Fruit fly (Drosophila melanogaster) whole organism, prepupa: ENCODE measurements around the gene Saysd1.

Experiments
- Blimp-1 ChIP-seq: fragments of 200-800 bp; sonication (Bioruptor generic); optimal IDR thresholded peaks from 3 replicates; lab custom pipeline; 2017; ENCODE audit warnings: missing biosample characterization, missing genetic modification characterization, mild to moderate bottlenecking, moderate library complexity, missing genetic modification reagents
- CG10631 ChIP-seq: fragments of 200-800 bp; sonication (Bioruptor generic); optimal IDR thresholded peaks from 2 replicates; lab custom pipeline; 2016; ENCODE audit warnings: missing biosample characterization, missing genetic modification characterization
- CG10669 ChIP-seq: fragments of 200-800 bp; sonication (Bioruptor generic); optimal IDR thresholded peaks from 3 replicates; lab custom pipeline; 2018; ENCODE audit warnings: missing biosample characterization, mild to moderate bottlenecking, missing genetic modification characterization, moderate library complexity
- CG11294 ChIP-seq: fragments of 200-800 bp; sonication (Bioruptor generic); IDR thresholded peaks from 2 replicates; pipeline ENCODE4 v1.3.6; 2022; ENCODE audit warnings: missing biosample characterization, missing genetic modification characterization
- CG11762 ChIP-seq: fragments of 200-800 bp; sonication (Bioruptor generic); optimal IDR thresholded peaks from 3 replicates; lab custom pipeline; 2016; ENCODE audit warnings: missing biosample characterization, missing genetic modification characterization; ENCODE audit not compliant: insufficient read depth
- CG11902 ChIP-seq: fragments of 200-800 bp; sonication (Bioruptor generic); optimal IDR thresholded peaks from 3 replicates; lab custom pipeline; 2016; ENCODE audit warnings: missing biosample characterization, missing genetic modification characterization
- CG1621 ChIP-seq: fragments of 200-800 bp; sonication (Bioruptor generic); optimal IDR thresholded peaks from 3 replicates; lab custom pipeline; 2018; ENCODE audit warnings: missing biosample characterization, mild to moderate bottlenecking, missing genetic modification characterization
- CG16779 ChIP-seq: fragments of 200-800 bp; sonication (Bioruptor generic); optimal IDR thresholded peaks from 3 replicates; lab custom pipeline; 2017; ENCODE audit warnings: missing biosample characterization, mild to moderate bottlenecking, missing genetic modification characterization
- CG3032 ChIP-seq: fragments of 200-800 bp; optimal IDR thresholded peaks from 2 replicates; lab custom pipeline; 2019; ENCODE audit warnings: missing biosample characterization, mild to moderate bottlenecking, missing genetic modification characterization, moderate library complexity
- CG3919 ChIP-seq: fragments of 200-800 bp; sonication (Bioruptor generic); optimal IDR thresholded peaks from 3 replicates; lab custom pipeline; 2016; ENCODE audit warnings: missing biosample characterization, missing genetic modification characterization
- CG4318 ChIP-seq: fragments of 200-800 bp; sonication (Bioruptor generic); optimal IDR thresholded peaks from 3 replicates; lab custom pipeline; 2017; ENCODE audit warnings: missing biosample characterization, mild to moderate bottlenecking, missing genetic modification characterization
- CG6163 ChIP-seq: fragments of 200-800 bp; sonication (Bioruptor generic); IDR thresholded peaks from 3 replicates; pipeline ENCODE4 v1.3.6; 2022; ENCODE audit warnings: missing biosample characterization, missing genetic modification characterization
- CG6276 ChIP-seq: fragments of 200-800 bp; sonication (Bioruptor generic); optimal IDR thresholded peaks from 2 replicates; lab custom pipeline; 2017; ENCODE audit warnings: missing biosample characterization, mild to moderate bottlenecking, missing genetic modification characterization
- CG6792 ChIP-seq: fragments of 200-800 bp; sonication (Bioruptor generic); optimal IDR thresholded peaks from 3 replicates; lab custom pipeline; 2016; ENCODE audit warnings: missing biosample characterization, missing genetic modification characterization
- CG6854 ChIP-seq: fragments of 200-800 bp; sonication (Bioruptor generic); optimal IDR thresholded peaks from 2 replicates; lab custom pipeline; 2017; ENCODE audit warnings: missing biosample characterization, mild to moderate bottlenecking, missing genetic modification characterization
- CG7368 ChIP-seq: fragments of 200-800 bp; sonication (Bioruptor generic); optimal IDR thresholded peaks from 3 replicates; lab custom pipeline; 2016; ENCODE audit warnings: missing biosample characterization, missing genetic modification characterization
- CG8319 ChIP-seq: fragments of 200-800 bp; sonication (Bioruptor generic); optimal IDR thresholded peaks from 3 replicates; lab custom pipeline; 2016; ENCODE audit warnings: missing biosample characterization, missing genetic modification characterization
- CG9139 ChIP-seq: fragments of 200-800 bp; sonication (Bioruptor generic); optimal IDR thresholded peaks from 3 replicates; lab custom pipeline; 2017; ENCODE audit warnings: missing biosample characterization, mild to moderate bottlenecking, missing genetic modification characterization
- Eip75B ChIP-seq: fragments of 200-800 bp; sonication (Bioruptor generic); optimal IDR thresholded peaks from 3 replicates; lab custom pipeline; 2016; ENCODE audit warnings: missing biosample characterization, missing genetic modification characterization
- Eip78C ChIP-seq: fragments of 200-800 bp; sonication (Bioruptor generic); peaks from one replicate; lab custom pipeline; 2016; ENCODE audit warnings: missing biosample characterization, missing genetic modification characterization
- Ets21C ChIP-seq: fragments of 200-800 bp; sonication (Bioruptor generic); optimal IDR thresholded peaks from 3 replicates; lab custom pipeline; 2016; ENCODE audit warnings: missing biosample characterization, missing genetic modification characterization
- Ets96B ChIP-seq: fragments of 200-800 bp; optimal IDR thresholded peaks from 2 replicates; lab custom pipeline; 2019; ENCODE audit warnings: missing biosample characterization, mild to moderate bottlenecking, missing genetic modification characterization, moderate library complexity
- Gug ChIP-seq: fragments of 200-800 bp; sonication (Bioruptor generic); IDR thresholded peaks from 2 replicates; pipeline ENCODE4 v1.3.6; 2022; ENCODE audit warnings: missing biosample characterization, missing genetic modification characterization
- Hr38 ChIP-seq: sonication (Bioruptor generic); optimal IDR thresholded peaks from 2 replicates; lab custom pipeline; 2016; ENCODE audit warnings: missing biosample characterization, missing genetic modification characterization
- Hr39 ChIP-seq: fragments of 200-800 bp; sonication (Bioruptor generic); optimal IDR thresholded peaks from 2 replicates; lab custom pipeline; 2016; ENCODE audit warnings: missing biosample characterization, missing genetic modification characterization
- Hr4 ChIP-seq: fragments of 200-800 bp; sonication (Bioruptor generic); optimal IDR thresholded peaks from 3 replicates; lab custom pipeline; 2016; ENCODE audit warnings: missing biosample characterization, missing genetic modification characterization
- Met ChIP-seq: fragments of 200-800 bp; sonication (Bioruptor generic); optimal IDR thresholded peaks from 3 replicates; lab custom pipeline; 2016; ENCODE audit warnings: missing biosample characterization, missing genetic modification characterization
- Smox ChIP-seq: fragments of 200-800 bp; sonication (Bioruptor generic); optimal IDR thresholded peaks from 3 replicates; lab custom pipeline; 2016; ENCODE audit warnings: missing biosample characterization, missing genetic modification characterization
- Sox14 ChIP-seq: fragments of 200-800 bp; sonication (Bioruptor generic); optimal IDR thresholded peaks from 3 replicates; lab custom pipeline; 2016; ENCODE audit warnings: missing biosample characterization, missing genetic modification characterization
- Sox15 ChIP-seq: fragments of 200-800 bp; sonication (Bioruptor generic); optimal IDR thresholded peaks from 3 replicates; lab custom pipeline; 2016; ENCODE audit warnings: missing biosample characterization, missing genetic modification characterization
- acj6 ChIP-seq: fragments of 200-800 bp; sonication (Bioruptor generic); optimal IDR thresholded peaks from 3 replicates; lab custom pipeline; 2016; ENCODE audit warnings: missing biosample characterization, missing genetic modification characterization
- eg ChIP-seq: fragments of 200-800 bp; sonication (Bioruptor generic); IDR thresholded peaks from 3 replicates; pipeline ENCODE4 v1.3.6; 2022; ENCODE audit warnings: missing biosample characterization, missing genetic modification characterization
- esn ChIP-seq: fragments of 200-800 bp; sonication (Bioruptor generic); optimal IDR thresholded peaks from 2 replicates; lab custom pipeline; 2016; ENCODE audit warnings: missing biosample characterization, mild to moderate bottlenecking, missing genetic modification characterization, moderate library complexity
- fd85E ChIP-seq: fragments of 200-800 bp; sonication (Bioruptor generic); optimal IDR thresholded peaks from 3 replicates; lab custom pipeline; 2016; ENCODE audit warnings: missing biosample characterization, missing genetic modification characterization
- fkh ChIP-seq: fragments of 200-800 bp; sonication (Bioruptor generic); optimal IDR thresholded peaks from 3 replicates; lab custom pipeline; 2017; ENCODE audit warnings: missing biosample characterization, mild to moderate bottlenecking, missing genetic modification characterization, moderate library complexity
- lz ChIP-seq: fragments of 200-800 bp; sonication (Bioruptor generic); optimal IDR thresholded peaks from 3 replicates; lab custom pipeline; 2016; ENCODE audit warnings: missing biosample characterization, missing genetic modification characterization
- net ChIP-seq: fragments of 200-800 bp; sonication (Bioruptor generic); optimal IDR thresholded peaks from 3 replicates; lab custom pipeline; 2016; ENCODE audit warnings: missing biosample characterization, missing genetic modification characterization
- pdm3 ChIP-seq: fragments of 200-800 bp; sonication (Bioruptor generic); optimal IDR thresholded peaks from 3 replicates; lab custom pipeline; 2016; ENCODE audit warnings: missing biosample characterization, missing genetic modification characterization
- salr ChIP-seq, 2 experiments: fragments of 200-800 bp; sonication (Bioruptor generic); optimal IDR thresholded peaks; 3 replicates each; lab custom pipeline; 2016 to 2018; ENCODE audit warnings: missing biosample characterization in 2 of 2, missing genetic modification characterization in 2 of 2, mild to moderate bottlenecking in 1 of 2
- spab ChIP-seq: fragments of 200-800 bp; sonication (Bioruptor generic); optimal IDR thresholded peaks from 2 replicates; lab custom pipeline; 2017; ENCODE audit warnings: missing biosample characterization, mild to moderate bottlenecking, missing genetic modification characterization, missing genetic modification reagents
- ss ChIP-seq, 2 experiments: fragments of 200-800 bp; sonication (Bioruptor generic); optimal IDR thresholded peaks; 2 replicates in 1 of 2; 3 replicates in 1 of 2; lab custom pipeline; 2017 to 2018; ENCODE audit warnings: mild to moderate bottlenecking in 2 of 2, missing biosample characterization in 2 of 2, missing genetic modification characterization in 2 of 2, moderate library complexity in 1 of 2
- svp ChIP-seq: fragments of 200-800 bp; sonication (Bioruptor generic); peaks from one replicate; lab custom pipeline; 2016; ENCODE audit warnings: missing biosample characterization, missing genetic modification characterization
- topi ChIP-seq: fragments of 200-800 bp; sonication (Bioruptor generic); optimal IDR thresholded peaks from 3 replicates; lab custom pipeline; 2016; ENCODE audit warnings: missing biosample characterization, missing genetic modification characterization
- vri ChIP-seq: fragments of 200-800 bp; sonication (Bioruptor generic); optimal IDR thresholded peaks from 3 replicates; lab custom pipeline; 2016; ENCODE audit warnings: missing biosample characterization, mild to moderate bottlenecking, missing genetic modification characterization

The Saysd1 gene

dm6 chr3R:25183484-25184442, 31.2 kb downstream of the Saysd1 start, which contains the start of gene dan (continued):
- TF ChIP-seq CG7368 (no peak), Ets21C (GFP tag; lab: Kevin White, UChicago) (no peak), Met (GFP tag; lab: Kevin White, UChicago) (peak; percentile 21), Sox15 (GFP tag; lab: Kevin White, UChicago) (no peak), lz (GFP tag; lab: Kevin White, UChicago) (no peak), net (GFP tag; lab: Kevin White, UChicago) (no peak), CG3032 (tag; lab: Kevin White, UChicago) (peak; percentile 52), CG8319 (GFP tag; lab: Kevin White, UChicago) (peak; percentile 57), fkh (no peak), Eip78C (GFP tag; lab: Kevin White, UChicago) (peak; percentile 63), Gug (no peak), CG6163 (0 out of 3 replicates have a peak, but pooled peaks have one; percentile 19), CG1621 (tag; lab: Kevin White, UChicago) (peak; percentile 38), CG6792 (GFP tag; lab: Kevin White, UChicago) (peak; percentile 14), CG6276 (GFP tag; lab: Kevin White, UChicago) (no peak), ss (GFP tag; optimal IDR thresholded peaks at IDR 0.05; lab: Kevin White, UChicago) (peak in 1 of 2 experiments; percentile 6)

- TF ChIP-seq CG6163 (no peak), acj6 (GFP tag; lab: Kevin White, UChicago) (no peak), CG10631 (GFP tag; lab: Kevin White, UChicago) (no peak), vri (GFP tag; lab: Kevin White, UChicago) (no peak), spab (no peak)
Measured at dm6 chr3R:25181424-25181823, 33.6 kb downstream of the Saysd1 start.

dm6 chr3R:25178521-25178920, 36.5 kb downstream of the Saysd1 start:
- TF ChIP-seq CG4318 (GFP tag; lab: Kevin White, UChicago) (peak; percentile 27), Blimp-1 (GFP tag; lab: Kevin White, UChicago) (peak; percentile 48), topi (GFP tag; lab: Kevin White, UChicago) (peak; percentile 70), net (GFP tag; lab: Kevin White, UChicago) (peak; percentile 72), CG10631 (GFP tag; lab: Kevin White, UChicago) (peak; percentile 70), Met (GFP tag; lab: Kevin White, UChicago) (peak; percentile 89), spab (peak; percentile 72), fd85E (no peak), fkh (no peak), Hr4 (GFP tag; lab: Kevin White, UChicago) (peak; percentile 56), CG1621 (tag; lab: Kevin White, UChicago) (peak; percentile 74), esn (GFP tag; lab: Kevin White, UChicago) (peak; percentile 90), pdm3 (peak; percentile 83), CG8319 (GFP tag; lab: Kevin White, UChicago) (peak; percentile 35), CG3919 (peak; percentile 74), Eip78C (GFP tag; lab: Kevin White, UChicago) (peak; percentile 56), Ets21C (GFP tag; lab: Kevin White, UChicago) (peak; percentile 67), CG10669 (GFP tag; lab: Kevin White, UChicago) (peak; percentile 79), CG11902 (GFP tag; lab: Kevin White, UChicago) (peak; percentile 58), CG11294 (GFP tag; lab: Robert Waterston, UW) (0 out of 2 replicates have a peak, but pooled peaks have one; percentile 30), Hr39 (GFP tag; lab: Kevin White, UChicago) (peak; percentile 85), salr (GFP tag; optimal IDR thresholded peaks at IDR 0.05; lab: Kevin White, UChicago) (peak; percentile 48 to 67), CG9139 (GFP tag; lab: Kevin White, UChicago) (peak; percentile 31), eg (GFP tag; lab: Robert Waterston, UW) (peak; percentile 50), Smox (GFP tag; lab: Kevin White, UChicago) (peak; percentile 87), CG6276 (GFP tag; lab: Kevin White, UChicago) (no peak), CG16779 (tag; lab: Kevin White, UChicago) (no peak), ss (GFP tag; optimal IDR thresholded peaks at IDR 0.05; lab: Kevin White, UChicago) (peak; percentile 44 to 54), Ets96B (peak; percentile 77), Eip75B (GFP tag; lab: Kevin White, UChicago) (peak; percentile 61), Gug (no peak), Sox14 (peak; percentile 80), CG6854 (GFP tag; lab: Kevin White, UChicago) (no peak), svp (GFP tag; lab: Kevin White, UChicago) (peak; percentile 89), Hr38 (no peak), CG11762 (GFP tag; lab: Kevin White, UChicago) (peak; percentile 39), vri (GFP tag; lab: Kevin White, UChicago) (peak; percentile 83)
